Fruit fly (Drosophila melanogaster) S2 (cell line): ENCODE results near the gene Rsph9.

Experiments
- CG8478 ChIP-seq: fragments of >200 bp; optimal IDR thresholded peaks from 2 replicates; lab custom pipeline; 2018
- CTCF ChIP-seq, 2 experiments: fragments of >200 bp; optimal IDR thresholded peaks; 2 replicates each; lab custom pipeline; 2018

DNA sequence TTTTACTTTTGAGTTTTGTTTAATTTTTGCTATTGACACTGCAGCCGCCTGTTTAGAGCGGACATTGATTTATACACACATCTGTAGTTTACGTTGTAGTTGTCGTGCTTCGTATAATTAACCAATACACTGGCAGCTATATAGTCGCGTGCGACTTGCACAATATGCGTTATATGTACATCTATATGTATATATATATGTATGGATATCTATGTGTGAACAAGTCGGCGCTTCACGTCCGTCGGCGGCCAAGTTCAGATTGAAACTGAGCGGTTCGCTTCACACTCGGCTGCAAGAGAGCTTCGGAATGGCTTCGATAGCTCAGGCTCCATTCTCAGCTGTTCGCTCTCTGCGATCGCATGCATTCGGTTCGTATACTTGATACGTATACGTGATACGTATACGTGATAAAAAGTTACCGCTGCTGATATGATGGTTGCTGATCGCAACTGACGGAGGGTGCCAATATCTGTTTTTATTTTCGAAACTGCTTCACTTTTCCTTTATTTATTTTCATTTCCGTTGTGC lies 15.6 kb upstream of the Rsph9 start:
- no peak for TF ChIP-seq CG8478
- TF ChIP-seq CTCF (optimal IDR thresholded peaks at IDR 0.05; lab: Kevin White, UChicago), result no peak
